Worm (Caenorhabditis elegans) whole organism, L2 larva: ENCODE results near the gene F25B3.2.

Experiments used
- alr-1 ChIP-seq: fragments of 150-350 bp; optimal IDR thresholded peaks from 2 replicates; lab custom pipeline; 2014; ENCODE audit warnings: missing biosample characterization, missing genetic modification characterization
- aly-2 ChIP-seq: fragments of 150-350 bp; optimal IDR thresholded peaks from 2 replicates; lab custom pipeline; 2014; ENCODE audit warnings: missing biosample characterization, missing genetic modification characterization
- ama-1 ChIP-seq: fragments of 150-350 bp; optimal IDR thresholded peaks from 2 replicates; lab custom pipeline; 2018; ENCODE audit warnings: inconsistent platforms
- blmp-1 ChIP-seq: sonication (generic microtip); optimal IDR thresholded peaks from 2 replicates; lab custom pipeline; 2017; ENCODE audit warnings: missing genetic modification characterization, mild to moderate bottlenecking, missing compliant biosample characterization, antibody characterized with exemption, moderate library complexity; ENCODE audit not compliant: insufficient read depth
- ceh-16 ChIP-seq: fragments of 150-350 bp; optimal IDR thresholded peaks from 2 replicates; lab custom pipeline; 2014; ENCODE audit warnings: missing biosample characterization, missing genetic modification characterization
- ceh-82 ChIP-seq: fragments of 150-350 bp; optimal IDR thresholded peaks from 2 replicates; lab custom pipeline; 2014; ENCODE audit warnings: missing biosample characterization, missing genetic modification characterization
- crh-2 ChIP-seq: sonication (generic microtip); optimal IDR thresholded peaks from 2 replicates; lab custom pipeline; 2017; ENCODE audit warnings: missing biosample characterization, missing genetic modification characterization
- dmd-4 ChIP-seq: sonication (generic microtip); optimal IDR thresholded peaks from 2 replicates; lab custom pipeline; 2017; ENCODE audit warnings: missing biosample characterization, missing genetic modification characterization
- egl-27 ChIP-seq: sonication (generic microtip); optimal IDR thresholded peaks from 3 replicates; lab custom pipeline; 2017; ENCODE audit warnings: missing biosample characterization, missing genetic modification reagents, missing genetic modification characterization
- elt-1 ChIP-seq: fragments of 150-350 bp; optimal IDR thresholded peaks from 2 replicates; lab custom pipeline; 2014; ENCODE audit warnings: missing biosample characterization, missing genetic modification characterization
- elt-3 ChIP-seq: sonication (generic microtip); optimal IDR thresholded peaks from 2 replicates; lab custom pipeline; 2017; ENCODE audit warnings: missing biosample characterization, missing genetic modification characterization
- fos-1 ChIP-seq: fragments of 150-350 bp; optimal IDR thresholded peaks from 2 replicates; lab custom pipeline; 2014; ENCODE audit warnings: missing biosample characterization, missing genetic modification characterization
- gmeb-1 ChIP-seq: fragments of 150-350 bp; optimal IDR thresholded peaks from 2 replicates; lab custom pipeline; 2014; ENCODE audit warnings: missing biosample characterization, missing genetic modification characterization
- lin-11 ChIP-seq: fragments of 150-350 bp; sonication (generic microtip); optimal IDR thresholded peaks from 2 replicates; lab custom pipeline; 2014; ENCODE audit warnings: missing biosample characterization, missing genetic modification characterization, inconsistent platforms, mixed read lengths
- lin-13 ChIP-seq: fragments of 150-350 bp; optimal IDR thresholded peaks from 2 replicates; lab custom pipeline; 2014; ENCODE audit warnings: missing biosample characterization, missing genetic modification reagents, missing genetic modification characterization
- lin-39 ChIP-seq: fragments of 150-350 bp; optimal IDR thresholded peaks from 2 replicates; lab custom pipeline; 2014; ENCODE audit warnings: missing biosample characterization, missing genetic modification reagents, missing genetic modification characterization
- lsy-2 ChIP-seq, 2 experiments: fragments of 150-350 bp in 1 of 2; sonication (generic microtip) in 1 of 2; optimal IDR thresholded peaks; 2 replicates each; lab custom pipeline; 2014 to 2017; ENCODE audit warnings: missing biosample characterization in 2 of 2, missing genetic modification characterization in 2 of 2
- mbf-1 ChIP-seq: sonication (generic microtip); optimal IDR thresholded peaks from 2 replicates; lab custom pipeline; 2017; ENCODE audit warnings: missing biosample characterization, missing genetic modification characterization
- mdl-1 ChIP-seq, 2 experiments: fragments of 150-350 bp in 1 of 2; sonication (generic microtip) in 1 of 2; optimal IDR thresholded peaks; 2 replicates each; lab custom pipeline; 2017; ENCODE audit warnings: missing biosample characterization in 2 of 2, missing genetic modification characterization in 2 of 2
- nhr-10 ChIP-seq: sonication (generic microtip); optimal IDR thresholded peaks from 2 replicates; lab custom pipeline; 2017; ENCODE audit warnings: missing biosample characterization, missing genetic modification characterization
- nhr-11 ChIP-seq: fragments of 150-350 bp; optimal IDR thresholded peaks from 2 replicates; lab custom pipeline; 2014; ENCODE audit warnings: missing biosample characterization, missing genetic modification characterization
- nhr-129 ChIP-seq: fragments of 150-350 bp; optimal IDR thresholded peaks from 2 replicates; lab custom pipeline; 2014; ENCODE audit warnings: missing biosample characterization, missing genetic modification characterization
- nhr-21 ChIP-seq: fragments of 150-350 bp; optimal IDR thresholded peaks from 2 replicates; lab custom pipeline; 2014; ENCODE audit warnings: missing biosample characterization, missing genetic modification characterization
- nhr-23 ChIP-seq: fragments of 150-350 bp; optimal IDR thresholded peaks from 2 replicates; lab custom pipeline; 2014; ENCODE audit warnings: missing biosample characterization, missing genetic modification reagents, missing genetic modification characterization
- nhr-237 ChIP-seq: fragments of 150-350 bp; optimal IDR thresholded peaks from 2 replicates; lab custom pipeline; 2014; ENCODE audit warnings: missing biosample characterization, missing genetic modification characterization
- nhr-25 ChIP-seq: fragments of 150-350 bp; sonication (generic microtip); optimal IDR thresholded peaks from 3 replicates; lab custom pipeline; 2014; ENCODE audit warnings: missing biosample characterization, missing genetic modification characterization
- nhr-6 ChIP-seq: fragments of 150-350 bp; optimal IDR thresholded peaks from 2 replicates; lab custom pipeline; 2014; ENCODE audit warnings: missing biosample characterization, missing genetic modification characterization
- nhr-77 ChIP-seq: fragments of 150-350 bp; optimal IDR thresholded peaks from 2 replicates; lab custom pipeline; 2014; ENCODE audit warnings: missing biosample characterization, missing genetic modification characterization
- peb-1 ChIP-seq: fragments of 150-350 bp; optimal IDR thresholded peaks from 2 replicates; lab custom pipeline; 2014; ENCODE audit warnings: missing biosample characterization, missing genetic modification characterization
- skn-1 ChIP-seq: sonication (generic microtip); optimal IDR thresholded peaks from 2 replicates; lab custom pipeline; 2017; ENCODE audit warnings: missing biosample characterization, missing genetic modification characterization
- snpc-4 ChIP-seq: fragments of 150-350 bp; optimal IDR thresholded peaks from 2 replicates; lab custom pipeline; 2014; ENCODE audit warnings: missing biosample characterization, missing genetic modification characterization
- unc-62 ChIP-seq: fragments of 150-350 bp; optimal IDR thresholded peaks from 2 replicates; lab custom pipeline; 2014; ENCODE audit warnings: missing biosample characterization, missing genetic modification reagents, missing genetic modification characterization
- ztf-1 ChIP-seq: fragments of 200-800 bp; sonication (Bioruptor generic); conservative IDR thresholded peaks from 2 replicates; pipeline ENCODE4 v1.3.6; 2022; ENCODE audit warnings: missing genetic modification characterization, missing compliant biosample characterization
- ztf-11 ChIP-seq: sonication (generic microtip); optimal IDR thresholded peaks from 2 replicates; lab custom pipeline; 2017; ENCODE audit warnings: missing biosample characterization, missing genetic modification characterization
- ztf-4 ChIP-seq: fragments of 150-350 bp; optimal IDR thresholded peaks from 2 replicates; lab custom pipeline; 2014; ENCODE audit warnings: missing biosample characterization, missing genetic modification characterization

Gene F25B3.2

DNA sequence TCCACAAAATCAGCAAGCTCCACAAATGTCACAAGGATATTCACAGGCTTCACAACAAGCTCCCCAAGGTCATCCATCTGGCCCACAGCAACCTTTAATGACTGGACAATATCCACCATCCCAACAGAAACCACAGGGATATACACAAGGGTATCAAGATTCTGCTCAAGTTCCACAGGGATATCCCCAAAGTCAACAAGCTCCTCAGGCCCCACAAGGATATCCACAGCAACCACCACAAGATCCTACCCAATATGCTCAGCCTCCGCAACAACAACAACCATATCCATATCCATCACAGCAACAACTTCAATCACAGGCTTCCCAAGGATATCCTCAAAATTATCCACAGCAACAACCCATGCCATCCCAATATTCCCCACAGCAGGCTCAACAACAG is 39.6 kb downstream of the F25B3.2 start:
- no peak for TF ChIP-seq aly-2 (tag; lab: Kevin White, UChicago)
- TF ChIP-seq mdl-1 (tag; optimal IDR thresholded peaks at IDR 0.05; lab: Kevin White, UChicago) = no peak
- no peak for TF ChIP-seq lsy-2 (tag; optimal IDR thresholded peaks at IDR 0.05; lab: Kevin White, UChicago)
- no peak for TF ChIP-seq nhr-25
- no peak for TF ChIP-seq mbf-1 (tag; lab: Kevin White, UChicago)
- no peak for TF ChIP-seq nhr-10
- no peak for TF ChIP-seq nhr-21 (tag; lab: Kevin White, UChicago)
- no peak for TF ChIP-seq nhr-6 (tag; lab: Kevin White, UChicago)
- TF ChIP-seq nhr-11 (tag; lab: Kevin White, UChicago) = no peak
- no peak for TF ChIP-seq ceh-16 (tag; lab: Kevin White, UChicago)
- TF ChIP-seq peb-1 = no peak
- TF ChIP-seq, all 48 proteins: peak for 0

DNA sequence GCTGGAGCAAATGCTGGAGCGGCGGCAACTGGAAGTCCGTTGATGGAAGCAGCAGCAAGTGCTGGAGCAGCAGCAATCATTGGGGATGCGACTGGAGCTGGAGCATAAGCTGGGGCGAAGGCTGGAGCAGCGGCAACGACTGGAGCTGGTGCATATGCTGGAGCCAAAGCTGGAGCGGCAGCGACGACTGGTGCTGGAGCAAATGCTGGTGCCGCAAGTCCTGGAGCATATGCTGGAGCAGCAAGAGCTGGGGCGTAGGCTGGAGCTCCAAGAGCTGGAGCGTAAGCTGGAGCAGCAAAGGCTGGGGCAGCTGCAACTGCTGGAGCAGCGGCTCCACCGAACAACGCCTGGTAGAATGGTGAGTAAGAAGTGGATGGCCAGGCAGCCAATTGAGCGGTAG is 41.3 kb downstream of the F25B3.2 start:
- no peak for TF ChIP-seq dmd-4 (tag; lab: Kevin White, UChicago)
- TF ChIP-seq nhr-6 (tag; lab: Kevin White, UChicago) = no peak
- no peak for TF ChIP-seq snpc-4 (tag; lab: Kevin White, UChicago)
- TF ChIP-seq lin-39 (tag; lab: Kevin White, UChicago) = no peak
- no peak for TF ChIP-seq lin-11 (tag; lab: Kevin White, UChicago)
- TF ChIP-seq crh-2 = no peak

DNA sequence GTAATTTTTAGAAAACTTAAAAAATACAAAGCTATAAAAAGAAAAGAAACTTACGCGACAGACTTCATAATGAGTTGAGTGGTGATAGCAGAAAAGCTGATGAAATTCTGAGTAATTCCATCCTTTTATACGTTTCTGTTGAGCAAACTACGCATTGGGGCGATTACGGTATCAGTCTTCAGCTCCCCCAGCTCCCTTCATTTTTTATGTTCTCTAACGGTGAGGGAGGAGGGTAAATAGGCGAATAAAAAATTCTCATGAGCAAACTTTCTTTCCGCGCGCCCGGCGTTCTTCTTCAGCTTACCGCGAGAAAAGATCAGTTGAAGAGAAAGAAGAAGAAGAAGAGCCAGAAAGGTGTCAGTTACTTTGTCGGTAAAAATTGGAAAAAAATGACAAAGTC is 41.8 kb downstream of the F25B3.2 start, which contains the start of gene idpc-7:
idpc-7 (minus strand) TSS at position 101 of the 400 bp plus-strand sequence.
- TF ChIP-seq mdl-1 (tag; optimal IDR thresholded peaks at IDR 0.05; lab: Kevin White, UChicago) (no peak), blmp-1 (tag; lab: Kevin White, UChicago) (no peak), ama-1 (lab: Kevin White, UChicago) (no peak), dmd-4 (tag; lab: Kevin White, UChicago) (no peak), nhr-23 (tag; lab: Kevin White, UChicago) (no peak), skn-1 (tag; lab: Kevin White, UChicago) (no peak), egl-27 (tag; lab: Kevin White, UChicago) (no peak), unc-62 (GFP tag; lab: Kevin White, UChicago) (no peak), ztf-11 (tag; lab: Kevin White, UChicago) (no peak), lin-39 (tag; lab: Kevin White, UChicago) (no peak), nhr-10 (no peak), ztf-1 (GFP tag; lab: Robert Waterston, UW) (no peak), aly-2 (tag; lab: Kevin White, UChicago) (no peak), nhr-21 (tag; lab: Kevin White, UChicago) (no peak), nhr-11 (tag; lab: Kevin White, UChicago) (no peak), alr-1 (no peak), peb-1 (no peak), fos-1 (tag; lab: Kevin White, UChicago) (no peak), ztf-4 (no peak)

DNA sequence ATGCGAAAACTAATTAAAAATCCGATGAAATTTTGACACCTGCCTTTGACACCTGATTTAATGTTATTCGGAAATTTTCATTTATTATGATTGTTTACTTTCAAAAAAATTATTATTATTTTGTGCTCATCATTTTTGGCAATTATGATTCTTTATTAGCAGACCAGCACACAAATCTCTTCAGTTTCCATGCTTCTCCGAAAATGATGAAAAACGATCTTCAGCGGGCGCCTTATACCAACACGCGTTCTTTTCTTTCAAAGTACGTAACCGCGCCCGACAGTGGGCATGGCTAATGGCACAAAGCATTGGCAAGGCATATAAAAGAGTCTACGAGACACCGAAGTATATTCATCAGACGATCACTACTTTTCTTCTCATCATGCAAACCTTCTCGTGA is 42.8 kb downstream of the F25B3.2 start, which contains the start of gene idpc-6:
idpc-6 (plus strand) TSS at position 301 of the 400 bp plus-strand sequence.
- TF ChIP-seq nhr-77 (tag; lab: Kevin White, UChicago) = no peak
- no peak for TF ChIP-seq mdl-1 (tag; optimal IDR thresholded peaks at IDR 0.05; lab: Kevin White, UChicago)
- no peak for TF ChIP-seq ama-1 (lab: Kevin White, UChicago)
- TF ChIP-seq unc-62 (GFP tag; lab: Kevin White, UChicago) = no peak
- no peak for TF ChIP-seq aly-2 (tag; lab: Kevin White, UChicago)
- TF ChIP-seq lin-13 (GFP tag; lab: Kevin White, UChicago) = no peak
- no peak for TF ChIP-seq nhr-21 (tag; lab: Kevin White, UChicago)
- TF ChIP-seq alr-1 = no peak
- no peak for TF ChIP-seq ztf-11 (tag; lab: Kevin White, UChicago)
- TF ChIP-seq elt-1 = no peak
- TF ChIP-seq peb-1 = no peak
- no peak for TF ChIP-seq elt-3 (tag; lab: Kevin White, UChicago)
- TF ChIP-seq nhr-129 (tag; lab: Kevin White, UChicago) = no peak
- TF ChIP-seq nhr-237 (tag; lab: Kevin White, UChicago) = no peak
- no peak for TF ChIP-seq gmeb-1 (tag; lab: Kevin White, UChicago)
- no peak for TF ChIP-seq ceh-82 (tag; lab: Kevin White, UChicago)
- TF ChIP-seq nhr-23 (tag; lab: Kevin White, UChicago) = no peak
- no peak for TF ChIP-seq nhr-6 (tag; lab: Kevin White, UChicago)
